Worm (Caenorhabditis elegans): Measurements from ENCODE around the gene M03F8.1.

DNA sequence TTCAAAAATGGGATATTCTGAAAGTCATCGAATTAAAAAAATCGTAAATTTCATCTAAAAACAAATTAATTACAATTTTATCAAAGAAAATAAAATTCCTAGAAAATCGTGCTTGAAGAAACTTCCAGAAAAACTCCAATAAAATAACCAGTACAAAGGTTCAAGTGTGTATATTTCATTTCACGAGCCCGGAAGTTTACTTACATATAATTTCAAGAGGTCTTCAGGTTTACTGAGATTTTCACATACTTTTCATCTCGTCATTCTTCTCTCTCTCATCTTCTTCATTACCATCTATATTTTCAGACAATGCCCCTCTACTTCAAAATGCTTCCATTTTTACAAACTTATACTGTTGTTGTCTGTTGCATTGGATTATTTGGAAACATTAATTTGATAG is 29.0 kb upstream of the M03F8.1 start, which contains the start of gene srsx-18:
- TF ChIP-seq swsn-7 (tag; optimal IDR thresholded peaks at IDR 0.05): no peak
- TF ChIP-seq ama-1 (optimal IDR thresholded peaks at IDR 0.05): no peak
- TF ChIP-seq blmp-1 (tag; optimal IDR thresholded peaks at IDR 0.05): no peak
- no peak for TF ChIP-seq isw-1 (GFP tag; IDR thresholded peaks at IDR 0.05)
- TF ChIP-seq ceh-82 (tag; optimal IDR thresholded peaks at IDR 0.05): no peak

All from whole organism, L1 larva.